Worm (Caenorhabditis elegans): ENCODE measurements around the gene K02E10.7.

DNA sequence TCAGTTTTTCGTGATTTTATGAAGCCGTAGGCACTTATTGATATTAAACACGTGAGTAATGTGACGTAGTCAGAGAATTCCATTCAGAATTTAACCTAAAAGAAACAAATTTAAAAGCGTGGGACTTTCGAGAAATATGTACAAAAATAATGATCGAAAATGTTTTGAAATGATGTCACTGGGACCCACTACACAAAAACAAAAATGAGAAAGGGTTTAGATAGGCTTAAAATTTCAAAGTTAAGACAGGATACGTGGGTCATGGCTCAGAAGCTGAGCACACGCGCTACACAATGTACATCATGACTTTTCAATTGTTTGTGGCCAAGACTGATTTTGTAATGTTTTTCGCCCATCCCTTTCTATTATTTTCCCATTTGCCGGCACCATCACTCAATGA, 40.5 kb upstream of the K02E10.7 start, which contains the start of gene smvt-1:
- TF ChIP-seq snpc-4 (GFP tag; optimal IDR thresholded peaks at IDR 0.05) (no peak), snpc-4 (tag; optimal IDR thresholded peaks at IDR 0.05) (no peak), ceh-91 (GFP tag; IDR thresholded peaks at IDR 0.05) (no peak), mxl-1 (tag; optimal IDR thresholded peaks at IDR 0.05) (no peak), nfya-2 (GFP tag; IDR thresholded peaks at IDR 0.05) (no peak), Y53F4B.3 (GFP tag; IDR thresholded peaks at IDR 0.05) (no peak), bed-2 (GFP tag; IDR thresholded peaks at IDR 0.05) (no peak), hrde-1 (tag; optimal IDR thresholded peaks at IDR 0.05; ENCODE audit: borderline replicate concordance) (no peak), lsl-1 (GFP tag; optimal IDR thresholded peaks at IDR 0.05) (no peak), ets-4 (GFP tag; optimal IDR thresholded peaks at IDR 0.05) (no peak), nfyb-1 (GFP tag; IDR thresholded peaks at IDR 0.05) (no peak)
